In the genomic region with DNA sequence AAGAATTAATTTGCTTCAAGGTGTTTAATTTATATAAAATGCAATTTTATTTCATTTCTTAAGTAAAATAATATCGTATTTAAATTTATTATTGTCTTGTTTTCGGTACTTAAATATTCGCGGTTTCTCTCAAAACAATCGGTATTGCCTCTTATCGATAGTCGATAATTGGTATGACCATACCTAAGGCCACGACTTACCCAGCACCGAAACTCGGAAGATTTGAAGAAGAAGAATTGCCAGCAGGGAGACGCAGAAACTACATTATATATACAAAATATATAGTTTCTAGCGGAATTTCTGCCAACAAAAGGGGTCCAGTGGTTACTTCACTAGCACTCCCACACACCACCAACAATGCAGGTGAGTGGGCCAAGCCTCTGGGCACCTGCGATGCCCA, we compare ENCODE assay signal across 1 fruit fly cellular context.
A peak's percentile ranks its signal among the peaks of the same experiment; 100 is the strongest.
TF ChIP-seq lines count a peak whose summit lies in the region.

No protein-coding gene starts in this region.

TF ChIP-seq in whole organism, embryonic, 481 proteins besides CTCF, POLR2A, EP300 and RAD21 (continued from another document and continues in another):
- TF ChIP-seq CG12659 (GFP tag; optimal IDR thresholded peaks at IDR 0.05; lab: Kevin White, UChicago) (peak; percentile 28), stc (GFP tag; IDR thresholded peaks at IDR 0.05; lab: Robert Waterston, UW) (no peak), CG31388 (GFP tag; optimal IDR thresholded peaks at IDR 0.05; lab: Kevin White, UChicago) (no peak), CG32772 (GFP tag; IDR thresholded peaks at IDR 0.05; lab: Robert Waterston, UW) (no peak), CG7271 (tag; optimal IDR thresholded peaks at IDR 0.05; lab: Kevin White, UChicago) (no peak), row (GFP tag; IDR thresholded peaks at IDR 0.05; lab: Robert Waterston, UW) (no peak), CG4617 (GFP tag; optimal IDR thresholded peaks at IDR 0.05; lab: Kevin White, UChicago; ENCODE audit: borderline replicate concordance) (peak; percentile 80), Xbp1 (GFP tag; optimal IDR thresholded peaks at IDR 0.05; lab: Kevin White, UChicago) (peak; percentile 36), CG12219 (GFP tag; optimal IDR thresholded peaks at IDR 0.05; lab: Kevin White, UChicago) (no peak), ems (GFP tag; optimal IDR thresholded peaks at IDR 0.05; lab: Kevin White, UChicago) (no peak), Poxn (GFP tag; IDR thresholded peaks at IDR 0.05; lab: Robert Waterston, UW) (no peak), ham (GFP tag; IDR thresholded peaks at IDR 0.05; lab: Robert Waterston, UW) (no peak), E2f2 (GFP tag; IDR thresholded peaks at IDR 0.05; lab: Robert Waterston, UW) (peak; percentile 94), Lhr (GFP tag; optimal IDR thresholded peaks at IDR 0.05; lab: Kevin White, UChicago) (no peak), CG9797 (GFP tag; optimal IDR thresholded peaks at IDR 0.05; lab: Kevin White, UChicago) (peak; percentile 70), amos (GFP tag; IDR thresholded peaks at IDR 0.05; lab: Robert Waterston, UW; ENCODE audit: partially characterized antibody) (peak; percentile 74), CG1602 (GFP tag; optimal IDR thresholded peaks at IDR 0.05; lab: Kevin White, UChicago) (no peak), CG17359 (tag; optimal IDR thresholded peaks at IDR 0.05; lab: Kevin White, UChicago) (no peak), z (GFP tag; IDR thresholded peaks at IDR 0.05; lab: Robert Waterston, UW) (no peak), nom (GFP tag; optimal IDR thresholded peaks at IDR 0.05; lab: Kevin White, UChicago) (no peak), Ets97D (GFP tag; optimal IDR thresholded peaks at IDR 0.05; lab: Kevin White, UChicago) (peak; percentile 10), Vsx1 (GFP tag; optimal IDR thresholded peaks at IDR 0.05; lab: Kevin White, UChicago) (no peak), zen (tag; optimal IDR thresholded peaks at IDR 0.05; lab: Kevin White, UChicago) (no peak), CG8089 (GFP tag; optimal IDR thresholded peaks at IDR 0.05; lab: Kevin White, UChicago) (no peak), CG32532 (GFP tag; IDR thresholded peaks at IDR 0.05; lab: Robert Waterston, UW) (no peak), CG12391 (tag; optimal IDR thresholded peaks at IDR 0.05; lab: Kevin White, UChicago) (no peak), chinmo (GFP tag; IDR thresholded peaks at IDR 0.05; lab: Robert Waterston, UW; ENCODE audit: partially characterized antibody) (no peak), Fer2 (tag; optimal IDR thresholded peaks at IDR 0.05; lab: Kevin White, UChicago) (no peak), CG8924 (tag; optimal IDR thresholded peaks at IDR 0.05; lab: Kevin White, UChicago) (no peak), Hr39 (optimal IDR thresholded peaks at IDR 0.05; lab: Kevin White, UChicago) (no peak), CG14014 (GFP tag; IDR thresholded peaks at IDR 0.05; lab: Robert Waterston, UW) (no peak), bowl (GFP tag; IDR thresholded peaks at IDR 0.05; lab: Robert Waterston, UW) (no peak), CG14860 (GFP tag; IDR thresholded peaks at IDR 0.05; lab: Robert Waterston, UW; ENCODE audit: partially characterized antibody) (peak; percentile 51; the same call in 2 of the 3 replicates), cg (GFP tag; optimal IDR thresholded peaks at IDR 0.05; lab: Kevin White, UChicago) (no peak), so (GFP tag; IDR thresholded peaks at IDR 0.05; lab: Robert Waterston, UW) (no peak), grn (GFP tag; optimal IDR thresholded peaks at IDR 0.05; lab: Kevin White, UChicago) (no peak), Scr (GFP tag; IDR thresholded peaks at IDR 0.05; lab: Robert Waterston, UW; ENCODE audit: partially characterized antibody) (peak; percentile 74), cwo (GFP tag; optimal IDR thresholded peaks at IDR 0.05; lab: Kevin White, UChicago) (no peak), Lpt (GFP tag; optimal IDR thresholded peaks at IDR 0.05; lab: Kevin White, UChicago) (no peak), en (GFP tag; optimal IDR thresholded peaks at IDR 0.05; lab: Kevin White, UChicago) (no peak), B-H2 (GFP tag; optimal IDR thresholded peaks at IDR 0.05; lab: Kevin White, UChicago) (no peak), CG4730 (GFP tag; IDR thresholded peaks at IDR 0.05; lab: Robert Waterston, UW) (no peak), vnd (GFP tag; IDR thresholded peaks at IDR 0.05; lab: Robert Waterston, UW; ENCODE audit: partially characterized antibody) (peak; percentile 40; the same call in 2 of the 3 replicates), zen2 (GFP tag; IDR thresholded peaks at IDR 0.05; lab: Robert Waterston, UW; ENCODE audit: partially characterized antibody) (peak; percentile 18; the same call in 1 of the 3 replicates), Mad (GFP tag; optimal IDR thresholded peaks at IDR 0.05; lab: Kevin White, UChicago) (no peak), CG15269 (tag; optimal IDR thresholded peaks at IDR 0.05; lab: Kevin White, UChicago) (no peak), dati (GFP tag; IDR thresholded peaks at IDR 0.05; lab: Robert Waterston, UW) (no peak), Dip3 (GFP tag; optimal IDR thresholded peaks at IDR 0.05; lab: Kevin White, UChicago) (peak; percentile 68), CG18262 (tag; optimal IDR thresholded peaks at IDR 0.05; lab: Kevin White, UChicago) (no peak), CG43689 (GFP tag; IDR thresholded peaks at IDR 0.05; lab: Robert Waterston, UW) (no peak), CG10431 (GFP tag; optimal IDR thresholded peaks at IDR 0.05; lab: Kevin White, UChicago) (no peak), Ptx1 (GFP tag; IDR thresholded peaks at IDR 0.05; lab: Robert Waterston, UW) (no peak), Opbp (GFP tag; IDR thresholded peaks at IDR 0.05; lab: Robert Waterston, UW; ENCODE audit: partially characterized antibody) (peak; percentile 75), HmgZ (tag; optimal IDR thresholded peaks at IDR 0.05; lab: Kevin White, UChicago) (peak; percentile 38), HLH4C (GFP tag; IDR thresholded peaks at IDR 0.05; lab: Robert Waterston, UW; ENCODE audit: partially characterized antibody) (peak; percentile 62), cato (GFP tag; optimal IDR thresholded peaks at IDR 0.05; lab: Kevin White, UChicago; ENCODE audit: borderline replicate concordance) (no peak), CG6175 (GFP tag; IDR thresholded peaks at IDR 0.05; lab: Robert Waterston, UW) (no peak), bbx (GFP tag; IDR thresholded peaks at IDR 0.05; lab: Robert Waterston, UW; ENCODE audit: partially characterized antibody) (peak; percentile 70; the same call in 1 of the 2 replicates), CG10267 (tag; optimal IDR thresholded peaks at IDR 0.05; lab: Kevin White, UChicago) (peak; percentile 60), D19A (tag; optimal IDR thresholded peaks at IDR 0.05; lab: Kevin White, UChicago) (no peak), CG2678 (tag; optimal IDR thresholded peaks at IDR 0.05; lab: Kevin White, UChicago) (no peak), repo (GFP tag; optimal IDR thresholded peaks at IDR 0.05; lab: Kevin White, UChicago) (no peak), ATbp (GFP tag; optimal IDR thresholded peaks at IDR 0.05; lab: Kevin White, UChicago) (no peak), CG10979 (tag; optimal IDR thresholded peaks at IDR 0.05; lab: Kevin White, UChicago) (no peak), HmgD (GFP tag; optimal IDR thresholded peaks at IDR 0.05; lab: Kevin White, UChicago) (no peak), knrl (GFP tag; IDR thresholded peaks at IDR 0.05; lab: Robert Waterston, UW; ENCODE audit: partially characterized antibody) (peak; percentile 62), Hand (GFP tag; optimal IDR thresholded peaks at IDR 0.05; lab: Kevin White, UChicago) (no peak), tio (GFP tag; optimal IDR thresholded peaks at IDR 0.05; lab: Kevin White, UChicago) (no peak), CG12104 (GFP tag; optimal IDR thresholded peaks at IDR 0.05; lab: Kevin White, UChicago) (no peak), aop (GFP tag; IDR thresholded peaks at IDR 0.05; lab: Robert Waterston, UW) (no peak), jigr1 (GFP tag; IDR thresholded peaks at IDR 0.05; lab: Robert Waterston, UW) (no peak), CG6272 (GFP tag; IDR thresholded peaks at IDR 0.05; lab: Robert Waterston, UW) (no peak), CG10366 (GFP tag; IDR thresholded peaks at IDR 0.05; lab: Robert Waterston, UW) (no peak), Nf-YA (GFP tag; IDR thresholded peaks at IDR 0.05; lab: Robert Waterston, UW) (no peak), gem (tag; optimal IDR thresholded peaks at IDR 0.05; lab: Kevin White, UChicago) (no peak), CG7839 (tag; optimal IDR thresholded peaks at IDR 0.05; lab: Kevin White, UChicago) (no peak), CG9876 (GFP tag; optimal IDR thresholded peaks at IDR 0.05; lab: Kevin White, UChicago) (no peak), Bgb (GFP tag; IDR thresholded peaks at IDR 0.05; lab: Robert Waterston, UW; ENCODE audit: partially characterized antibody) (peak; percentile 65), CG3281 (GFP tag; optimal IDR thresholded peaks at IDR 0.05; lab: Kevin White, UChicago) (no peak), crc (GFP tag; optimal IDR thresholded peaks at IDR 0.05; lab: Kevin White, UChicago) (no peak), wek (GFP tag; optimal IDR thresholded peaks at IDR 0.05; lab: Kevin White, UChicago) (no peak), CG12071 (GFP tag; optimal IDR thresholded peaks at IDR 0.05; lab: Kevin White, UChicago) (no peak), dimm (GFP tag; IDR thresholded peaks at IDR 0.05; lab: Robert Waterston, UW) (no peak), GATAe (GFP tag; conservative IDR thresholded peaks at IDR 0.05; lab: Robert Waterston, UW) (no peak), HLH54F (GFP tag; optimal IDR thresholded peaks at IDR 0.05; lab: Kevin White, UChicago) (no peak), YL-1 (GFP tag; optimal IDR thresholded peaks at IDR 0.05; lab: Kevin White, UChicago) (peak; percentile 75), CG9609 (GFP tag; optimal IDR thresholded peaks at IDR 0.05; lab: Kevin White, UChicago) (no peak), seq (GFP tag; IDR thresholded peaks at IDR 0.05; lab: Robert Waterston, UW) (no peak), unc-4 (GFP tag; IDR thresholded peaks at IDR 0.05; lab: Robert Waterston, UW; ENCODE audit: partially characterized antibody) (peak; percentile 79), CG8388 (GFP tag; optimal IDR thresholded peaks at IDR 0.05; lab: Kevin White, UChicago) (no peak), CG8281 (tag; optimal IDR thresholded peaks at IDR 0.05; lab: Kevin White, UChicago) (no peak), CG7928 (GFP tag; optimal IDR thresholded peaks at IDR 0.05; lab: Kevin White, UChicago) (no peak), CG15601 (tag; optimal IDR thresholded peaks at IDR 0.05; lab: Kevin White, UChicago) (peak; percentile 1), dm (GFP tag; optimal IDR thresholded peaks at IDR 0.05; lab: Kevin White, UChicago) (no peak), CG32767 (GFP tag; IDR thresholded peaks at IDR 0.05; lab: Robert Waterston, UW) (no peak), luna (GFP tag; optimal IDR thresholded peaks at IDR 0.05; lab: Kevin White, UChicago) (no peak), CG15696 (tag; optimal IDR thresholded peaks at IDR 0.05; lab: Kevin White, UChicago) (no peak), MBD-R2 (GFP tag; IDR thresholded peaks at IDR 0.05; lab: Robert Waterston, UW) (peak; percentile 88), CG6254 (GFP tag; optimal IDR thresholded peaks at IDR 0.05; lab: Kevin White, UChicago) (no peak), tna (GFP tag; IDR thresholded peaks at IDR 0.05; lab: Robert Waterston, UW; ENCODE audit: partially characterized antibody) (peak; percentile 39; the same call in 1 of the 2 replicates), inv (GFP tag; IDR thresholded peaks at IDR 0.05; lab: Robert Waterston, UW; ENCODE audit: partially characterized antibody) (peak; percentile 50), sr (GFP tag; IDR thresholded peaks at IDR 0.05; lab: Robert Waterston, UW) (no peak), CG10462 (GFP tag; optimal IDR thresholded peaks at IDR 0.05; lab: Kevin White, UChicago) (no peak), CG1647 (GFP tag; optimal IDR thresholded peaks at IDR 0.05; lab: Kevin White, UChicago) (no peak), HHEX (GFP tag; optimal IDR thresholded peaks at IDR 0.05; lab: Kevin White, UChicago) (no peak), Sox100B (GFP tag; optimal IDR thresholded peaks at IDR 0.05; lab: Kevin White, UChicago) (no peak), CG4404 (GFP tag; IDR thresholded peaks at IDR 0.05; lab: Robert Waterston, UW) (no peak), lbe (GFP tag; optimal IDR thresholded peaks at IDR 0.05; lab: Kevin White, UChicago) (no peak), H2.0 (GFP tag; IDR thresholded peaks at IDR 0.05; lab: Robert Waterston, UW) (no peak), ttk (GFP tag; IDR thresholded peaks at IDR 0.05; lab: Robert Waterston, UW) (no peak), phol (tag; optimal IDR thresholded peaks at IDR 0.05; lab: Kevin White, UChicago) (no peak), lov (optimal IDR thresholded peaks at IDR 0.05; lab: Kevin White, UChicago) (no peak), lov (GFP tag; IDR thresholded peaks at IDR 0.05; lab: Robert Waterston, UW) (no peak), CG18476 (GFP tag; optimal IDR thresholded peaks at IDR 0.05; lab: Kevin White, UChicago) (no peak), sob (GFP tag; IDR thresholded peaks at IDR 0.05; lab: Robert Waterston, UW) (no peak), CG1024 (GFP tag; IDR thresholded peaks at IDR 0.05; lab: Robert Waterston, UW) (no peak), MTF-1 (GFP tag; optimal IDR thresholded peaks at IDR 0.05; lab: Kevin White, UChicago; ENCODE audit: borderline replicate concordance) (no peak), az2 (GFP tag; optimal IDR thresholded peaks at IDR 0.05; lab: Kevin White, UChicago) (no peak), Sry-β (GFP tag; optimal IDR thresholded peaks at IDR 0.05; lab: Kevin White, UChicago) (no peak), exex (tag; optimal IDR thresholded peaks at IDR 0.05; lab: Kevin White, UChicago) (no peak), Abd-B (GFP tag; optimal IDR thresholded peaks at IDR 0.05; lab: Kevin White, UChicago) (no peak), CG34422 (GFP tag; IDR thresholded peaks at IDR 0.05; lab: Robert Waterston, UW) (no peak), h (optimal IDR thresholded peaks at IDR 0.05; lab: Kevin White, UChicago) (no peak), gfzf (GFP tag; optimal IDR thresholded peaks at IDR 0.05; lab: Kevin White, UChicago) (peak; percentile 73), CG7963 (GFP tag; IDR thresholded peaks at IDR 0.05; lab: Robert Waterston, UW; ENCODE audit: partially characterized antibody) (0 out of 3 replicates have a peak, but pooled peaks have one; percentile 43), Dbx (GFP tag; IDR thresholded peaks at IDR 0.05; lab: Robert Waterston, UW) (no peak), CG17385 (GFP tag; optimal IDR thresholded peaks at IDR 0.05; lab: Kevin White, UChicago) (peak; percentile 97), Dll (GFP tag; IDR thresholded peaks at IDR 0.05; lab: Robert Waterston, UW; ENCODE audit: partially characterized antibody) (peak; percentile 73), gcm2 (GFP tag; optimal IDR thresholded peaks at IDR 0.05; lab: Kevin White, UChicago) (no peak), pzg (GFP tag; optimal IDR thresholded peaks at IDR 0.05; lab: Kevin White, UChicago) (peak; percentile 69)
